Worm (Caenorhabditis elegans): Measurements from ENCODE around the gene F35F11.2.

F35F11.2 gene

ce11 chrIV:4034883-4035282 is 5.2 kb upstream of the F35F11.2 start, which contains the start of gene hlh-30 (continued):
- TF ChIP-seq nhr-90 (tag; optimal IDR thresholded peaks at IDR 0.05; ENCODE audit: poor library complexity) (no peak), elt-2 (tag; optimal IDR thresholded peaks at IDR 0.05) (no peak), nhr-28 (tag; optimal IDR thresholded peaks at IDR 0.05) (no peak), Y116A8C.19 (tag; optimal IDR thresholded peaks at IDR 0.05; ENCODE audit: borderline replicate concordance) (no peak), mab-9 (GFP tag; IDR thresholded peaks at IDR 0.05) (no peak), skn-1 (tag; optimal IDR thresholded peaks at IDR 0.05) (no peak), mdl-1 (tag; optimal IDR thresholded peaks at IDR 0.05) (no peak), elt-3 (tag; optimal IDR thresholded peaks at IDR 0.05) (no peak), unc-86 (tag; optimal IDR thresholded peaks at IDR 0.05) (peak; percentile 69), lin-39 (tag; optimal IDR thresholded peaks at IDR 0.05) (no peak), fkh-8 (tag; optimal IDR thresholded peaks at IDR 0.05) (peak; percentile 88), nhr-76 (tag; optimal IDR thresholded peaks at IDR 0.05) (no peak), blmp-1 (tag; optimal IDR thresholded peaks at IDR 0.05) (no peak), zip-4 (GFP tag; optimal IDR thresholded peaks at IDR 0.05) (no peak), fkh-4 (tag; optimal IDR thresholded peaks at IDR 0.05; ENCODE audit: borderline replicate concordance) (no peak), xbp-1 (tag; optimal IDR thresholded peaks at IDR 0.05) (peak; percentile 43), aha-1 (tag; optimal IDR thresholded peaks at IDR 0.05) (no peak), efl-3 (GFP tag; optimal IDR thresholded peaks at IDR 0.05) (no peak), ztf-4 (tag; optimal IDR thresholded peaks at IDR 0.05) (no peak), sox-4 (tag; optimal IDR thresholded peaks at IDR 0.05) (peak; percentile 23), mef-2 (tag; optimal IDR thresholded peaks at IDR 0.05) (peak; percentile 15), isw-1 (GFP tag; IDR thresholded peaks at IDR 0.05) (peak; percentile 43; the same call in 1 of the 2 replicates), pqm-1 (tag; optimal IDR thresholded peaks at IDR 0.05) (no peak), hpl-2 (GFP tag; optimal IDR thresholded peaks at IDR 0.05) (no peak), ceh-88 (GFP tag; IDR thresholded peaks at IDR 0.05) (no peak), fos-1 (tag; optimal IDR thresholded peaks at IDR 0.05) (peak; percentile 55), nhr-19 (GFP tag; conservative IDR thresholded peaks at IDR 0.05) (0 out of 2 replicates have a peak, but pooled peaks have one; percentile 9), nhr-237 (tag; optimal IDR thresholded peaks at IDR 0.05) (no peak), tlp-1 (tag; optimal IDR thresholded peaks at IDR 0.05) (no peak), aly-2 (tag; optimal IDR thresholded peaks at IDR 0.05) (no peak), C16A3.4 (tag; optimal IDR thresholded peaks at IDR 0.05) (no peak), snpc-4 (tag; optimal IDR thresholded peaks at IDR 0.05) (no peak), ztf-11 (tag; optimal IDR thresholded peaks at IDR 0.05) (peak in 1 of 2 experiments; percentile 9), mep-1 (tag; optimal IDR thresholded peaks at IDR 0.05) (no peak), ama-1 (optimal IDR thresholded peaks at IDR 0.05) (no peak), F16B12.6 (tag; optimal IDR thresholded peaks at IDR 0.05) (no peak), egl-27 (tag; optimal IDR thresholded peaks at IDR 0.05) (peak in 1 of 2 experiments; percentile 7), egl-13 (tag; optimal IDR thresholded peaks at IDR 0.05) (peak; percentile 78), zag-1 (tag; optimal IDR thresholded peaks at IDR 0.05) (no peak), efl-1 (optimal IDR thresholded peaks at IDR 0.05) (peak; percentile 49 to 51), efl-1 (GFP tag; optimal IDR thresholded peaks at IDR 0.05 in 1 of 2) (peak; percentile 11 to 88), fkh-10 (GFP tag; optimal IDR thresholded peaks at IDR 0.05) (peak; percentile 59), ceh-63 (GFP tag; optimal IDR thresholded peaks at IDR 0.05) (no peak), pax-3 (tag; optimal IDR thresholded peaks at IDR 0.05) (no peak), lin-14 (GFP tag; optimal IDR thresholded peaks at IDR 0.05) (peak; percentile 88), ceh-90 (tag; optimal IDR thresholded peaks at IDR 0.05) (no peak), dsc-1 (tag; optimal IDR thresholded peaks at IDR 0.05) (peak; percentile 41), grh-1 (GFP tag; IDR thresholded peaks at IDR 0.05) (no peak), rnt-1 (tag; optimal IDR thresholded peaks at IDR 0.05) (no peak), ces-1 (GFP tag; optimal IDR thresholded peaks at IDR 0.05) (no peak), alr-1 (tag; optimal IDR thresholded peaks at IDR 0.05; ENCODE audit: borderline replicate concordance) (no peak), snu-23 (GFP tag; optimal IDR thresholded peaks at IDR 0.05) (peak; percentile 29), swsn-7 (tag; optimal IDR thresholded peaks at IDR 0.05) (peak; percentile 49), ceh-82 (tag; optimal IDR thresholded peaks at IDR 0.05) (peak; percentile 5 to 80 (median 23)), unc-130 (tag; optimal IDR thresholded peaks at IDR 0.05) (no peak)
